Fruit fly (Drosophila melanogaster) whole organism, prepupa: ENCODE data around the gene CG7728.

ENCODE experiments used
- CG10669 ChIP-seq: fragments of 200-800 bp; sonication (Bioruptor generic); optimal IDR thresholded peaks from 3 replicates; lab custom pipeline; 2018; ENCODE audit warnings: missing biosample characterization, mild to moderate bottlenecking, missing genetic modification characterization, moderate library complexity
- CG11294 ChIP-seq: fragments of 200-800 bp; sonication (Bioruptor generic); IDR thresholded peaks from 2 replicates; pipeline ENCODE4 v1.3.6; 2022; ENCODE audit warnings: missing biosample characterization, missing genetic modification characterization
- CG11902 ChIP-seq: fragments of 200-800 bp; sonication (Bioruptor generic); optimal IDR thresholded peaks from 3 replicates; lab custom pipeline; 2016; ENCODE audit warnings: missing biosample characterization, missing genetic modification characterization
- CG1621 ChIP-seq: fragments of 200-800 bp; sonication (Bioruptor generic); optimal IDR thresholded peaks from 3 replicates; lab custom pipeline; 2018; ENCODE audit warnings: missing biosample characterization, mild to moderate bottlenecking, missing genetic modification characterization
- CG3032 ChIP-seq: fragments of 200-800 bp; optimal IDR thresholded peaks from 2 replicates; lab custom pipeline; 2019; ENCODE audit warnings: missing biosample characterization, mild to moderate bottlenecking, missing genetic modification characterization, moderate library complexity
- CG31627 ChIP-seq: fragments of 200-800 bp; sonication (Bioruptor generic); optimal IDR thresholded peaks from 3 replicates; lab custom pipeline; 2016; ENCODE audit warnings: missing biosample characterization, missing genetic modification characterization
- CG3919 ChIP-seq: fragments of 200-800 bp; sonication (Bioruptor generic); optimal IDR thresholded peaks from 3 replicates; lab custom pipeline; 2016; ENCODE audit warnings: missing biosample characterization, missing genetic modification characterization
- CG4318 ChIP-seq: fragments of 200-800 bp; sonication (Bioruptor generic); optimal IDR thresholded peaks from 3 replicates; lab custom pipeline; 2017; ENCODE audit warnings: missing biosample characterization, mild to moderate bottlenecking, missing genetic modification characterization
- CG6276 ChIP-seq: fragments of 200-800 bp; sonication (Bioruptor generic); optimal IDR thresholded peaks from 2 replicates; lab custom pipeline; 2017; ENCODE audit warnings: missing biosample characterization, mild to moderate bottlenecking, missing genetic modification characterization
- CG6808 ChIP-seq: fragments of 200-800 bp; sonication (Bioruptor generic); optimal IDR thresholded peaks from 3 replicates; lab custom pipeline; 2017; ENCODE audit warnings: missing biosample characterization, missing genetic modification characterization, mild to moderate bottlenecking, moderate library complexity, missing genetic modification reagents
- CG6854 ChIP-seq: fragments of 200-800 bp; sonication (Bioruptor generic); optimal IDR thresholded peaks from 2 replicates; lab custom pipeline; 2017; ENCODE audit warnings: missing biosample characterization, mild to moderate bottlenecking, missing genetic modification characterization
- CG8319 ChIP-seq: fragments of 200-800 bp; sonication (Bioruptor generic); optimal IDR thresholded peaks from 3 replicates; lab custom pipeline; 2016; ENCODE audit warnings: missing biosample characterization, missing genetic modification characterization
- CG8632 ChIP-seq: fragments of 200-800 bp; sonication (Bioruptor generic); optimal IDR thresholded peaks from 3 replicates; lab custom pipeline; 2016; ENCODE audit warnings: missing biosample characterization, missing genetic modification characterization
- CG9139 ChIP-seq: fragments of 200-800 bp; sonication (Bioruptor generic); optimal IDR thresholded peaks from 3 replicates; lab custom pipeline; 2017; ENCODE audit warnings: missing biosample characterization, mild to moderate bottlenecking, missing genetic modification characterization
- Eip75B ChIP-seq: fragments of 200-800 bp; sonication (Bioruptor generic); optimal IDR thresholded peaks from 3 replicates; lab custom pipeline; 2016; ENCODE audit warnings: missing biosample characterization, missing genetic modification characterization
- Eip78C ChIP-seq: fragments of 200-800 bp; sonication (Bioruptor generic); peaks from one replicate; lab custom pipeline; 2016; ENCODE audit warnings: missing biosample characterization, missing genetic modification characterization
- Ets21C ChIP-seq: fragments of 200-800 bp; sonication (Bioruptor generic); optimal IDR thresholded peaks from 3 replicates; lab custom pipeline; 2016; ENCODE audit warnings: missing biosample characterization, missing genetic modification characterization
- Ets96B ChIP-seq: fragments of 200-800 bp; optimal IDR thresholded peaks from 2 replicates; lab custom pipeline; 2019; ENCODE audit warnings: missing biosample characterization, mild to moderate bottlenecking, missing genetic modification characterization, moderate library complexity
- Hr39 ChIP-seq: fragments of 200-800 bp; sonication (Bioruptor generic); optimal IDR thresholded peaks from 2 replicates; lab custom pipeline; 2016; ENCODE audit warnings: missing biosample characterization, missing genetic modification characterization
- Met ChIP-seq: fragments of 200-800 bp; sonication (Bioruptor generic); optimal IDR thresholded peaks from 3 replicates; lab custom pipeline; 2016; ENCODE audit warnings: missing biosample characterization, missing genetic modification characterization
- Smox ChIP-seq: fragments of 200-800 bp; sonication (Bioruptor generic); optimal IDR thresholded peaks from 3 replicates; lab custom pipeline; 2016; ENCODE audit warnings: missing biosample characterization, missing genetic modification characterization
- Sox14 ChIP-seq: fragments of 200-800 bp; sonication (Bioruptor generic); optimal IDR thresholded peaks from 3 replicates; lab custom pipeline; 2016; ENCODE audit warnings: missing biosample characterization, missing genetic modification characterization
- Sox15 ChIP-seq: fragments of 200-800 bp; sonication (Bioruptor generic); optimal IDR thresholded peaks from 3 replicates; lab custom pipeline; 2016; ENCODE audit warnings: missing biosample characterization, missing genetic modification characterization
- achi ChIP-seq: fragments of 200-800 bp; sonication (Bioruptor generic); optimal IDR thresholded peaks from 3 replicates; lab custom pipeline; 2016; ENCODE audit warnings: missing biosample characterization, missing genetic modification characterization
- acj6 ChIP-seq: fragments of 200-800 bp; sonication (Bioruptor generic); optimal IDR thresholded peaks from 3 replicates; lab custom pipeline; 2016; ENCODE audit warnings: missing biosample characterization, missing genetic modification characterization
- cyc ChIP-seq: fragments of 200-800 bp; sonication (Bioruptor generic); optimal IDR thresholded peaks from 3 replicates; lab custom pipeline; 2016; ENCODE audit warnings: missing biosample characterization, missing genetic modification characterization
- dac ChIP-seq: fragments of 200-800 bp; sonication (Bioruptor generic); optimal IDR thresholded peaks from 2 replicates; lab custom pipeline; 2017; ENCODE audit warnings: missing biosample characterization, mild to moderate bottlenecking, missing genetic modification characterization
- dsx ChIP-seq: fragments of 200-800 bp; optimal IDR thresholded peaks from 3 replicates; lab custom pipeline; 2019; ENCODE audit warnings: missing biosample characterization, mild to moderate bottlenecking, missing genetic modification characterization, moderate library complexity; ENCODE audit not compliant: poor library complexity, severe bottlenecking
- fkh ChIP-seq: fragments of 200-800 bp; sonication (Bioruptor generic); optimal IDR thresholded peaks from 3 replicates; lab custom pipeline; 2017; ENCODE audit warnings: missing biosample characterization, mild to moderate bottlenecking, missing genetic modification characterization, moderate library complexity
- salr ChIP-seq, 2 experiments: fragments of 200-800 bp; sonication (Bioruptor generic); optimal IDR thresholded peaks; 3 replicates each; lab custom pipeline; 2016 to 2018; ENCODE audit warnings: missing biosample characterization in 2 of 2, missing genetic modification characterization in 2 of 2, mild to moderate bottlenecking in 1 of 2
- spab ChIP-seq: fragments of 200-800 bp; sonication (Bioruptor generic); optimal IDR thresholded peaks from 2 replicates; lab custom pipeline; 2017; ENCODE audit warnings: missing biosample characterization, mild to moderate bottlenecking, missing genetic modification characterization, missing genetic modification reagents
- ss ChIP-seq, 2 experiments: fragments of 200-800 bp; sonication (Bioruptor generic); optimal IDR thresholded peaks; 2 replicates in 1 of 2; 3 replicates in 1 of 2; lab custom pipeline; 2017 to 2018; ENCODE audit warnings: mild to moderate bottlenecking in 2 of 2, missing biosample characterization in 2 of 2, missing genetic modification characterization in 2 of 2, moderate library complexity in 1 of 2
- vri ChIP-seq: fragments of 200-800 bp; sonication (Bioruptor generic); optimal IDR thresholded peaks from 3 replicates; lab custom pipeline; 2016; ENCODE audit warnings: missing biosample characterization, mild to moderate bottlenecking, missing genetic modification characterization

The CG7728 gene

DNA sequence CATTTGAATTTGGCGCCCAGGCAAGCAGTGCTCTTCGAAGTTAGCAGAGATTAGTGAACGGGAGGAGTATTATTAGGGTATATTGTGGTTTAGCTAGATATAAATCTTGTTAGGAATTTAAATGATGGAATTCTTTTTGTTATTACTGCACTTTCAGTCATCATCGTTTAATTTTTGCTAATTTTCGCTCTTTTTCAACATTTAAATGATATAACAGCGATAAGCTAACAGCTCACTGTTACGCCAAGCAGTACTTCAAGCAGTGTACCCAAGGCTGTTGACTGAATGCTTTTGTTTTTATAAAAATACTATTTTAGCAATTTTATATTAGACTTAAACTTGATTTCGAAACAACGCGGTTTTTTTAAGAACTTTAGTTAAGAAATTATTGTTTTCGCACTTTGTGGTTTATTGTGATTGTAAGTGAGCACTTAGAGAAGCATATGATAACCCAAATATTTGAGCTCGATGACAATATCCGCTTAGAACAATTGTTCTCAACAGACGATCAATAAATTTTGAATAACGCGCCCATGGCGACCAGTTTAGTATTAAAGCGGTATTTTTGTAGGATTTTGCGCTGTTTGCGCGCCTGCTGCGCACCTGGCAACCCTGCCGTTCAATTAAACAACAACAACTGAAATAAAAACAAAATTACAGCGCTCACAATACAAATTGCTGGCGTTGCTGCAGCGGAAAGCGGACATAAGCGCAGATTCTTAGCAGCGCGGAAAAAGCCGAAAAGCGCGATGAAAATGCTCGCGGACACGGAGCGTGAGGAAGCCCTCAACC lies 34.5 kb downstream of the CG7728 start:
- TF ChIP-seq Sox15 (GFP tag; lab: Kevin White, UChicago) (no peak), CG6854 (GFP tag; lab: Kevin White, UChicago) (peak; percentile 32), Eip78C (GFP tag; lab: Kevin White, UChicago) (peak; percentile 19), CG9139 (no peak), CG3919 (peak; percentile 4), Sox14 (GFP tag; lab: Kevin White, UChicago) (peak; percentile 14), cyc (peak; percentile 4), fkh (peak; percentile 3)

dm6 chr3L:17051472-17051871 lies 35.1 kb downstream of the CG7728 start:
- TF ChIP-seq achi (GFP tag; lab: Kevin White, UChicago), result no peak
- no peak for TF ChIP-seq Sox15 (GFP tag; lab: Kevin White, UChicago)
- TF ChIP-seq Eip75B (GFP tag; lab: Kevin White, UChicago), result no peak
- TF ChIP-seq CG9139, result no peak
- no peak for TF ChIP-seq CG11902 (GFP tag; lab: Kevin White, UChicago)
- no peak for TF ChIP-seq Ets96B (tag; lab: Kevin White, UChicago)
- no peak for TF ChIP-seq CG3032 (tag; lab: Kevin White, UChicago)
- no peak for TF ChIP-seq CG1621
- no peak for TF ChIP-seq CG8319 (GFP tag; lab: Kevin White, UChicago)
- no peak for TF ChIP-seq dsx
- no peak for TF ChIP-seq CG8632 (GFP tag; lab: Kevin White, UChicago)
- no peak for TF ChIP-seq acj6 (GFP tag; lab: Kevin White, UChicago)

- TF ChIP-seq Eip78C (GFP tag; lab: Kevin White, UChicago), result peak; percentile 69
- peak; percentile 38 for TF ChIP-seq CG10669 (GFP tag; lab: Kevin White, UChicago)
- TF ChIP-seq CG8632 (GFP tag; lab: Kevin White, UChicago), result peak; percentile 5
- no peak for TF ChIP-seq CG11294
- TF ChIP-seq ss (GFP tag; optimal IDR thresholded peaks at IDR 0.05; lab: Kevin White, UChicago), result peak in 1 of 2 experiments; percentile 45
- peak; percentile 27 for TF ChIP-seq CG9139
- peak; percentile 17 for TF ChIP-seq spab (GFP tag; lab: Kevin White, UChicago)
- peak; percentile 5 for TF ChIP-seq CG6808
- TF ChIP-seq Sox15 (GFP tag; lab: Kevin White, UChicago), result no peak
- no peak for TF ChIP-seq CG3032 (tag; lab: Kevin White, UChicago)
These were observed 36.1 kb downstream of the CG7728 start for dm6 chr3L:17052388-17052905.

- TF ChIP-seq Eip78C (GFP tag; lab: Kevin White, UChicago) (peak; percentile 33), Smox (GFP tag; lab: Kevin White, UChicago) (no peak), salr (GFP tag; optimal IDR thresholded peaks at IDR 0.05; lab: Kevin White, UChicago) (no peak)
These were observed 37.6 kb downstream of the CG7728 start for dm6 chr3L:17053932-17054331.

DNA sequence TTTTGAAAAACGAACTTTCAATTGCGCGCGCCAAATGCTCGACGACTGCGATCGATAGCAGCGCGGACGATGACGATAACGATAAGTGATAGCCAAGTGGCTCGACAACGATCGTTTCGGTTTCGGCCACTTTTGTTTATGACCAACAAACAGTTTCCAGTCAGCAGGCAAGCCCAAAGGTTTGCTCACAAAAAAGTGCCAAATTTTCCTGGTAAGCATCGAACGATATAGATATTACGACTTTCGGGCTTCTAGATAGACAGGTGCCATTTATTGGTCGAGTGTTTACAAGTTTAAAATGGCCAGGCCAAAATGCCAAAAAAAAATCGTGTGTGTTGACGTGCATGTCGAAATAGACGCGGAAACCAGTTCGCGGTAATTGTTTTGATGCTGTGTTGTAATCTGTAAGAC lies 39.1 kb downstream of the CG7728 start, which contains the start of gene CG7724:
Gene CG7724 (plus strand): TSS at position 147 of the 411 bp plus-strand sequence.
- peak in 1 of 2 experiments; percentile 3 for TF ChIP-seq ss (GFP tag; optimal IDR thresholded peaks at IDR 0.05; lab: Kevin White, UChicago)
- TF ChIP-seq CG8319 (GFP tag; lab: Kevin White, UChicago), result no peak
- TF ChIP-seq Met (GFP tag; lab: Kevin White, UChicago), result no peak
- TF ChIP-seq CG31627 (GFP tag; lab: Kevin White, UChicago), result no peak
- no peak for TF ChIP-seq dac
- no peak for TF ChIP-seq Hr39 (GFP tag; lab: Kevin White, UChicago)
- peak; percentile 26 for TF ChIP-seq vri
- TF ChIP-seq Ets21C (GFP tag; lab: Kevin White, UChicago), result no peak
- TF ChIP-seq CG6276 (GFP tag; lab: Kevin White, UChicago), result no peak
- peak; percentile 70 for TF ChIP-seq Eip78C (GFP tag; lab: Kevin White, UChicago)
- TF ChIP-seq dsx, result peak; percentile 19
- no peak for TF ChIP-seq CG4318 (GFP tag; lab: Kevin White, UChicago)
